Worm (Caenorhabditis elegans): ENCODE results near the gene bgnt-1.3.

DNA sequence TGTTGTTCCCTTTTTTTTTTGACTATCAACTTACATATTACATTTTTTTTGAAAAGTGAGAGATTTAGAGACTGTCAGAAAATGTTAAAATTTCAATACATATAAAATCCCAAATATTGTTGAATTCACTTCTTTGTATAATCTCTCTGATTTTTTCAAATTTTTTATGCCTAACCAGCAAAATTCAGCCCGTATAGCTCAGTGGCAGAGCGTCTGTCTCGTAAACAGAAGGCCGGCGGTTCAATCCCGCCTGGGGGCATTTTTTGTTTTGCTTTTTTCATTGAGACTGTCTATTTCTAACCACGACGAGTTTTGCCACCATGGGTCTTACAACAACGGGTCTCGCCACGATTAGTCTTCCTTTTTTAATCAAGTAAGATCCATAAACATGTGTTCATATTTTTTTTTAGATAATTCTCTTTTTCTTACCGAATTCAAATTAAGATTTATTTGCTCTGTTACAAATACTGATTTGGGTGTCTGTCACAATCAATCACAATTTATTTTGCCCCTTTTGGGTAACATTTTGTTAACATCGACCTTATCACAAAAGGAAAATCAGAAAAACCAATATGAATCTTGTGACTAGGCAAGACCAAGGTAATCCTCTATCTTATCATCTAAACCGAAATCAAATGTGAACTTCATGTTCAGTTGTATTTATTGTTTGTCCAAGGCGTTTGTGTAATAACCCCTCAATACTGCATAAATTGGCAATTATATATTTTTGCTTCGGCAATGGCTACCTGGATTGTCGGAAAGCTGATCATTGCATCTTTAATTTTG is 37.1 kb downstream of the bgnt-1.3 start, which contains the start of gene glc-1:
- TF ChIP-seq nhr-23 (tag; optimal IDR thresholded peaks at IDR 0.05) (no peak), ZK546.5 (tag; optimal IDR thresholded peaks at IDR 0.05) (no peak)

Measured in whole organism, L2 larva.